Fruit fly (Drosophila melanogaster) whole organism, adult: ENCODE measurements around the gene CG5104.

Source experiments
- CG11617 ChIP-seq: fragments of 200-800 bp; sonication (Bioruptor generic); optimal IDR thresholded peaks from 2 replicates; lab custom pipeline; 2017; ENCODE audit warnings: mild to moderate bottlenecking, missing biosample characterization, missing genetic modification reagents, missing genetic modification characterization
- CG14711 ChIP-seq: fragments of 200-800 bp; sonication (Bioruptor generic); optimal IDR thresholded peaks from 2 replicates; lab custom pipeline; 2018; ENCODE audit warnings: missing biosample characterization, mild to moderate bottlenecking, missing genetic modification characterization, moderate library complexity
- CG1620 ChIP-seq: fragments of 200-800 bp; sonication (Bioruptor generic); optimal IDR thresholded peaks from 2 replicates; lab custom pipeline; 2016; ENCODE audit warnings: missing biosample characterization, missing genetic modification characterization
- CG5204 ChIP-seq: fragments of 200-800 bp; sonication (Bioruptor generic); optimal IDR thresholded peaks from 2 replicates; lab custom pipeline; 2016; ENCODE audit warnings: missing biosample characterization, missing genetic modification characterization
- Clk ChIP-seq: fragments of 200-800 bp; sonication (Bioruptor generic); optimal IDR thresholded peaks from 2 replicates; lab custom pipeline; 2017; ENCODE audit warnings: missing biosample characterization, missing genetic modification characterization
- Crg-1 ChIP-seq: fragments of 200-800 bp; sonication (Bioruptor generic); optimal IDR thresholded peaks from 2 replicates; lab custom pipeline; 2016; ENCODE audit warnings: missing biosample characterization, missing genetic modification characterization
- Hr96 ChIP-seq: fragments of 200-800 bp; sonication (Bioruptor generic); optimal IDR thresholded peaks from 2 replicates; lab custom pipeline; 2016; ENCODE audit warnings: missing biosample characterization, missing genetic modification characterization
- Mnt ChIP-seq: fragments of 200-800 bp; sonication (Bioruptor generic); optimal IDR thresholded peaks from 2 replicates; lab custom pipeline; 2016; ENCODE audit warnings: missing biosample characterization, mild to moderate bottlenecking, missing genetic modification characterization
- cic ChIP-seq: fragments of 200-800 bp; sonication (Bioruptor generic); optimal IDR thresholded peaks from 2 replicates; lab custom pipeline; 2017; ENCODE audit warnings: missing biosample characterization, mild to moderate bottlenecking, missing genetic modification characterization, moderate library complexity
- cnc ChIP-seq, 2 experiments: fragments of >200 bp; optimal IDR thresholded peaks; 2 replicates each; lab custom pipeline; 2017
- pad ChIP-seq: fragments of 200-800 bp; sonication (Bioruptor generic); optimal IDR thresholded peaks from 3 replicates; lab custom pipeline; 2017; ENCODE audit warnings: missing biosample characterization, missing genetic modification characterization, mild to moderate bottlenecking, moderate library complexity, missing genetic modification reagents
- toe ChIP-seq: fragments of 200-800 bp; sonication (Bioruptor generic); optimal IDR thresholded peaks from 2 replicates; lab custom pipeline; 2016; ENCODE audit warnings: missing biosample characterization, missing genetic modification characterization

dm6 chr3L:20516519-20517178, 4.2 kb upstream of the CG5104 start:
- TF ChIP-seq CG5204 = no peak
- TF ChIP-seq cic (GFP tag; lab: Kevin White, UChicago) = peak; percentile 82
- TF ChIP-seq CG14711 = peak; percentile 81
- no peak for TF ChIP-seq Hr96 (GFP tag; lab: Kevin White, UChicago)
- TF ChIP-seq Clk = peak; percentile 26
- TF ChIP-seq toe = no peak
- peak; percentile 46 for TF ChIP-seq pad (GFP tag; lab: Kevin White, UChicago)
- peak; percentile 70 for TF ChIP-seq Mnt (GFP tag; lab: Kevin White, UChicago)
- TF ChIP-seq CG1620 = no peak
- peak; percentile 76 for TF ChIP-seq CG11617 (GFP tag; lab: Kevin White, UChicago)
- TF ChIP-seq cnc (optimal IDR thresholded peaks at IDR 0.05; lab: Kevin White, UChicago) = no peak
- TF ChIP-seq Crg-1 = no peak
